Fruit fly (Drosophila melanogaster) whole organism, embryonic: ENCODE data around the gene Unc50.

Experiments
- Ada2b ChIP-seq: fragments of 200-800 bp; sonication (Bioruptor generic); IDR thresholded peaks from 2 replicates; pipeline ENCODE4 v1.3.6; 2022; ENCODE audit warnings: missing biosample characterization, missing genetic modification characterization
- Adf1 ChIP-seq: fragments of 200-800 bp; sonication (Bioruptor generic); IDR thresholded peaks from 2 replicates; pipeline ENCODE4 v1.3.6; 2022; ENCODE audit warnings: missing biosample characterization, missing genetic modification characterization
- Bgb ChIP-seq: fragments of 200-800 bp; sonication (Bioruptor generic); IDR thresholded peaks from 2 replicates; pipeline ENCODE4 v1.3.6; 2022; ENCODE audit warnings: missing biosample characterization, missing genetic modification characterization; ENCODE audit not compliant: partially characterized antibody
- CG1024 ChIP-seq: fragments of 200-800 bp; sonication (Bioruptor generic); IDR thresholded peaks from 2 replicates; pipeline ENCODE4 v1.3.6; 2022; ENCODE audit warnings: missing biosample characterization, missing genetic modification characterization
- CG10431 ChIP-seq: fragments of 200-800 bp; sonication (Bioruptor generic); optimal IDR thresholded peaks from 3 replicates; lab custom pipeline; 2018; ENCODE audit warnings: missing biosample characterization, mild to moderate bottlenecking, missing genetic modification characterization
- CG11093 ChIP-seq: fragments of 200-800 bp; sonication (Bioruptor generic); IDR thresholded peaks from 3 replicates; pipeline ENCODE4 v1.3.6; 2022; ENCODE audit warnings: missing biosample characterization, missing genetic modification characterization
- CG11560 ChIP-seq: fragments of 200-800 bp; sonication (Bioruptor generic); IDR thresholded peaks from 3 replicates; pipeline ENCODE4 v1.3.6; 2022; ENCODE audit warnings: missing biosample characterization, missing genetic modification characterization
- CG14710 ChIP-seq: fragments of 200-800 bp; sonication (Bioruptor generic); optimal IDR thresholded peaks from 3 replicates; lab custom pipeline; 2019; ENCODE audit warnings: missing biosample characterization, mild to moderate bottlenecking, missing genetic modification characterization, moderate library complexity
- CG2129 ChIP-seq: fragments of 200-800 bp; sonication (Bioruptor generic); IDR thresholded peaks from 2 replicates; pipeline ENCODE4 v1.3.6; 2022; ENCODE audit warnings: missing biosample characterization, missing genetic modification characterization; ENCODE audit not compliant: partially characterized antibody
- CG3407 ChIP-seq: fragments of 200-800 bp; sonication (Bioruptor generic); optimal IDR thresholded peaks from 2 replicates; lab custom pipeline; 2018; ENCODE audit warnings: missing biosample characterization, mild to moderate bottlenecking, missing genetic modification characterization
- CG34224 ChIP-seq: fragments of 200-800 bp; sonication (Bioruptor generic); IDR thresholded peaks from 3 replicates; pipeline ENCODE4 v1.3.6; 2022; ENCODE audit warnings: missing biosample characterization, missing genetic modification characterization; ENCODE audit not compliant: partially characterized antibody
- CG3995 ChIP-seq: fragments of 200-800 bp; sonication (Bioruptor generic); optimal IDR thresholded peaks from 3 replicates; lab custom pipeline; 2016; ENCODE audit warnings: missing biosample characterization, missing genetic modification characterization
- CG4854 ChIP-seq: fragments of 200-800 bp; sonication (Bioruptor generic); optimal IDR thresholded peaks from 2 replicates; lab custom pipeline; 2016; ENCODE audit warnings: missing biosample characterization, missing genetic modification characterization, inconsistent platforms
- CG6654 ChIP-seq: fragments of 200-800 bp; sonication (Bioruptor generic); optimal IDR thresholded peaks from 2 replicates; lab custom pipeline; 2017; ENCODE audit warnings: missing biosample characterization, mild to moderate bottlenecking, missing genetic modification characterization
- CG6854 ChIP-seq: fragments of 200-800 bp; sonication (Bioruptor generic); optimal IDR thresholded peaks from 3 replicates; lab custom pipeline; 2017; ENCODE audit warnings: missing biosample characterization, mild to moderate bottlenecking, missing genetic modification characterization
- CG7963 ChIP-seq: fragments of 200-800 bp; sonication (Bioruptor generic); IDR thresholded peaks from 3 replicates; pipeline ENCODE4 v1.3.6; 2022; ENCODE audit warnings: missing biosample characterization, missing genetic modification characterization; ENCODE audit not compliant: partially characterized antibody
- CG7987 ChIP-seq: fragments of 200-800 bp; sonication (Bioruptor generic); optimal IDR thresholded peaks from 2 replicates; lab custom pipeline; 2018; ENCODE audit warnings: missing biosample characterization, mild to moderate bottlenecking, missing genetic modification characterization, moderate library complexity
- CG9215 ChIP-seq: fragments of 200-800 bp; sonication (Bioruptor generic); IDR thresholded peaks from 2 replicates; pipeline ENCODE4 v1.3.6; 2022; ENCODE audit warnings: missing biosample characterization, missing genetic modification characterization
- Dbx ChIP-seq: fragments of 200-800 bp; sonication (Bioruptor generic); IDR thresholded peaks from 3 replicates; pipeline ENCODE4 v1.3.6; 2022; ENCODE audit warnings: missing biosample characterization, missing genetic modification characterization
- Dp ChIP-seq: fragments of 200-800 bp; sonication (Bioruptor generic); optimal IDR thresholded peaks from 2 replicates; lab custom pipeline; 2018; ENCODE audit warnings: missing biosample characterization, mild to moderate bottlenecking, missing genetic modification characterization, moderate library complexity
- Ets65A ChIP-seq: fragments of 200-800 bp; sonication (Bioruptor generic); peaks from one replicate; lab custom pipeline; 2016; ENCODE audit warnings: missing biosample characterization, missing genetic modification characterization
- H2.0 ChIP-seq: fragments of 200-800 bp; sonication (Bioruptor generic); IDR thresholded peaks from 2 replicates; pipeline ENCODE4 v1.3.6; 2022; ENCODE audit warnings: missing biosample characterization, missing genetic modification characterization
- Hey ChIP-seq: fragments of 200-800 bp; sonication (Bioruptor generic); optimal IDR thresholded peaks from 3 replicates; lab custom pipeline; 2018; ENCODE audit warnings: missing biosample characterization, mild to moderate bottlenecking, missing genetic modification characterization
- Hmx ChIP-seq: fragments of 200-800 bp; sonication (Bioruptor generic); optimal IDR thresholded peaks from 2 replicates; lab custom pipeline; 2016; ENCODE audit warnings: missing biosample characterization, missing genetic modification characterization
- Jarid2 ChIP-seq: fragments of 200-800 bp; sonication (Bioruptor generic); optimal IDR thresholded peaks from 3 replicates; lab custom pipeline; 2017; ENCODE audit warnings: mild to moderate bottlenecking, missing biosample characterization, missing genetic modification reagents, missing genetic modification characterization
- Mad ChIP-seq: fragments of 200-800 bp; sonication (Bioruptor generic); optimal IDR thresholded peaks from 2 replicates; lab custom pipeline; 2016; ENCODE audit warnings: missing biosample characterization, missing genetic modification characterization
- Med ChIP-seq: fragments of 200-800 bp; sonication (Bioruptor generic); peaks from one replicate; lab custom pipeline; 2016; ENCODE audit warnings: missing biosample characterization, missing genetic modification characterization, mild to moderate bottlenecking, inconsistent platforms, moderate library complexity
- Mrtf ChIP-seq: fragments of 200-800 bp; sonication (Bioruptor generic); IDR thresholded peaks from 3 replicates; pipeline ENCODE4 v1.3.6; 2022; ENCODE audit warnings: missing biosample characterization, missing genetic modification characterization
- Ravus ChIP-seq: fragments of 200-800 bp; sonication (Bioruptor generic); IDR thresholded peaks from 2 replicates; pipeline ENCODE4 v1.3.6; 2022; ENCODE audit warnings: missing biosample characterization, missing genetic modification characterization
- Sin3A ChIP-seq: fragments of >200 bp; optimal IDR thresholded peaks from 2 replicates; lab custom pipeline; 2018
- ara ChIP-seq: fragments of 200-800 bp; sonication (Bioruptor generic); IDR thresholded peaks from 2 replicates; pipeline ENCODE4 v1.3.6; 2022; ENCODE audit warnings: missing biosample characterization, missing genetic modification characterization
- cad ChIP-seq: fragments of >200 bp; optimal IDR thresholded peaks from 2 replicates; lab custom pipeline; 2017; ENCODE audit warnings: missing biosample characterization, missing genetic modification characterization
- cas ChIP-seq: fragments of 200-800 bp; sonication (Bioruptor generic); IDR thresholded peaks from 2 replicates; pipeline ENCODE4 v1.3.6; 2022; ENCODE audit warnings: missing biosample characterization, missing genetic modification characterization
- chm ChIP-seq: fragments of 200-800 bp; sonication (Bioruptor generic); IDR thresholded peaks from 2 replicates; pipeline ENCODE4 v1.3.6; 2022; ENCODE audit warnings: missing biosample characterization, missing genetic modification characterization
- cwo ChIP-seq: fragments of 200-800 bp; sonication (Bioruptor generic); optimal IDR thresholded peaks from 3 replicates; lab custom pipeline; 2017; ENCODE audit warnings: missing biosample characterization, missing genetic modification characterization, mild to moderate bottlenecking, moderate library complexity, missing genetic modification reagents
- dati ChIP-seq: fragments of 200-800 bp; sonication (Bioruptor generic); IDR thresholded peaks from 2 replicates; pipeline ENCODE4 v1.3.6; 2022; ENCODE audit warnings: missing biosample characterization, missing genetic modification characterization
- ewg ChIP-seq: fragments of 200-800 bp; sonication (Bioruptor generic); optimal IDR thresholded peaks from 3 replicates; lab custom pipeline; 2017; ENCODE audit warnings: mild to moderate bottlenecking, missing biosample characterization, missing genetic modification reagents, missing genetic modification characterization
- gro ChIP-seq: fragments of 200-800 bp; sonication (Bioruptor generic); optimal IDR thresholded peaks from 2 replicates; lab custom pipeline; 2016; ENCODE audit warnings: missing biosample characterization, missing genetic modification characterization
- gsb-n ChIP-seq: fragments of 200-800 bp; sonication (Bioruptor generic); optimal IDR thresholded peaks from 3 replicates; lab custom pipeline; 2018; ENCODE audit warnings: missing biosample characterization, mild to moderate bottlenecking, missing genetic modification characterization
- h ChIP-seq: fragments of >200 bp; optimal IDR thresholded peaks from 2 replicates; lab custom pipeline; 2017
- jumu ChIP-seq: fragments of 200-800 bp; sonication (Bioruptor generic); optimal IDR thresholded peaks from 3 replicates; lab custom pipeline; 2016; ENCODE audit warnings: missing biosample characterization, missing genetic modification characterization
- nom ChIP-seq: fragments of 200-800 bp; sonication (Bioruptor generic); optimal IDR thresholded peaks from 2 replicates; lab custom pipeline; 2017; ENCODE audit warnings: missing biosample characterization, missing genetic modification characterization, mild to moderate bottlenecking, moderate library complexity, missing genetic modification reagents
- oc ChIP-seq: fragments of 200-800 bp; sonication (Bioruptor generic); optimal IDR thresholded peaks from 2 replicates; lab custom pipeline; 2018; ENCODE audit warnings: missing biosample characterization, mild to moderate bottlenecking, missing genetic modification characterization, moderate library complexity
- ranshi ChIP-seq: fragments of 200-800 bp; sonication (Bioruptor generic); IDR thresholded peaks from 2 replicates; pipeline ENCODE4 v1.3.6; 2022; ENCODE audit warnings: missing biosample characterization, missing genetic modification characterization
- schlank ChIP-seq: fragments of 200-800 bp; sonication (Bioruptor generic); optimal IDR thresholded peaks from 2 replicates; lab custom pipeline; 2018; ENCODE audit warnings: missing biosample characterization, mild to moderate bottlenecking, missing genetic modification characterization
- scrt ChIP-seq: fragments of 200-800 bp; sonication (Bioruptor generic); optimal IDR thresholded peaks from 2 replicates; lab custom pipeline; 2018; ENCODE audit warnings: missing biosample characterization, mild to moderate bottlenecking, missing genetic modification characterization, moderate library complexity
- slbo ChIP-seq: fragments of 200-800 bp; sonication (Bioruptor generic); IDR thresholded peaks from 2 replicates; pipeline ENCODE4 v1.3.6; 2022; ENCODE audit warnings: missing biosample characterization, missing genetic modification characterization
- so ChIP-seq: fragments of 200-800 bp; sonication (Bioruptor generic); IDR thresholded peaks from 3 replicates; pipeline ENCODE4 v1.3.6; 2022; ENCODE audit warnings: missing biosample characterization, missing genetic modification characterization
- ssp ChIP-seq: fragments of 200-800 bp; sonication (Bioruptor generic); IDR thresholded peaks from 2 replicates; pipeline ENCODE4 v1.3.6; 2022; ENCODE audit warnings: missing biosample characterization, missing genetic modification characterization
- trh ChIP-seq: fragments of 200-800 bp; sonication (Bioruptor generic); optimal IDR thresholded peaks from 2 replicates; lab custom pipeline; 2016; ENCODE audit warnings: missing biosample characterization, missing genetic modification characterization
- tup ChIP-seq: fragments of 200-800 bp; sonication (Bioruptor generic); optimal IDR thresholded peaks from 2 replicates; lab custom pipeline; 2016; ENCODE audit warnings: missing biosample characterization, mild to moderate bottlenecking, missing genetic modification characterization, moderate library complexity
- tx ChIP-seq: fragments of 200-800 bp; sonication (Bioruptor generic); optimal IDR thresholded peaks from 2 replicates; lab custom pipeline; 2016; ENCODE audit warnings: missing biosample characterization, missing genetic modification characterization

Unc50 gene

DNA sequence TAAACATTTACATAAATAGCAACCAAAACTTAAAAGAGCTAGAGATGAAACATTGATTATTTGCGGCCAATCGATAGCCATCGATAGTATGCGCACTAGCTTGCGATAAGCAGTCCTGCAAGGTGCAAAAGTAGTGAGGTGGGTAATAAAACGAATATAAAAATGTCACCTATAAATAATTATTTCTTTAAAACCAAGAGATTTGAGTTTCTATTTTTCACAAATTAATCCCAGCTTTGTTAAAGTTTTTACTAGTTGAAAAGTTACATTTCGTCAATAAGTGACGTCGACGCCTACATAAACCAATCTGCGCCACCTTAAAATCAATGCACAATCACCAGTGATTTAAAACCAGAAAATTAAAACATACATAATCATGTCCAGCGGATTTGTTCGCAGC, 25.7 kb downstream of the Unc50 start, which contains the start of the genes Mkk4 and SLIRP2 (continued):
- TF ChIP-seq CG1024 (GFP tag; lab: Robert Waterston, UW), result peak; percentile 96
- peak; percentile 99 for TF ChIP-seq Dbx
- TF ChIP-seq Sin3A (lab: Kevin White, UChicago), result peak; percentile 86
- peak; percentile 99 for TF ChIP-seq H2.0 (GFP tag; lab: Robert Waterston, UW)
- peak; percentile 99 for TF ChIP-seq ranshi
- peak; percentile 94 for TF ChIP-seq ssp (GFP tag; lab: Robert Waterston, UW)
- TF ChIP-seq Hmx (GFP tag; lab: Kevin White, UChicago), result peak; percentile 98
- no peak for TF ChIP-seq cad (GFP tag; lab: Kevin White, UChicago)
- peak; percentile 99 for TF ChIP-seq jumu (GFP tag; lab: Kevin White, UChicago)
- TF ChIP-seq Dp (GFP tag; lab: Kevin White, UChicago), result peak; percentile 48
- peak; percentile 95 for TF ChIP-seq cwo (GFP tag; lab: Kevin White, UChicago)
- peak; percentile 92 for TF ChIP-seq Hey (tag; lab: Kevin White, UChicago)
- peak; percentile 98 for TF ChIP-seq gsb-n (tag; lab: Kevin White, UChicago)
- peak; percentile 98 for TF ChIP-seq ara (GFP tag; lab: Robert Waterston, UW)
- peak; percentile 92 for TF ChIP-seq CG6654 (GFP tag; lab: Kevin White, UChicago)
- peak; percentile 97 for TF ChIP-seq cas (GFP tag; lab: Robert Waterston, UW)
- TF ChIP-seq Ada2b (GFP tag; lab: Robert Waterston, UW), result peak; percentile 99
- peak; percentile 94 for TF ChIP-seq CG11560 (tag; lab: Robert Waterston, UW)
- TF ChIP-seq CG11093 (GFP tag; lab: Robert Waterston, UW), result peak; percentile 98
- peak; percentile 100 for TF ChIP-seq Med (GFP tag; lab: Kevin White, UChicago)
- peak; percentile 89 for TF ChIP-seq CG3995 (GFP tag; lab: Kevin White, UChicago)
- peak; percentile 98 for TF ChIP-seq CG9215
- peak; percentile 98 for TF ChIP-seq ewg (GFP tag; lab: Kevin White, UChicago)
- TF ChIP-seq schlank (tag; lab: Kevin White, UChicago), result peak; percentile 95
- peak; percentile 99 for TF ChIP-seq tx (GFP tag; lab: Kevin White, UChicago)
- TF ChIP-seq CG2129 (GFP tag; lab: Robert Waterston, UW), result peak; percentile 77
- TF ChIP-seq Mrtf, result peak; percentile 99
- TF ChIP-seq CG34224 (GFP tag; lab: Robert Waterston, UW), result peak; percentile 74
- TF ChIP-seq CG6854 (GFP tag; lab: Kevin White, UChicago), result peak; percentile 97
- peak; percentile 96 for TF ChIP-seq CG10431 (GFP tag; lab: Kevin White, UChicago)
- peak; percentile 95 for TF ChIP-seq scrt (GFP tag; lab: Kevin White, UChicago)
- TF ChIP-seq slbo (GFP tag; lab: Robert Waterston, UW), result peak; percentile 99
- TF ChIP-seq Jarid2 (GFP tag; lab: Kevin White, UChicago), result peak; percentile 91
- peak; percentile 98 for TF ChIP-seq dati (GFP tag; lab: Robert Waterston, UW)
- peak; percentile 100 for TF ChIP-seq Ets65A (GFP tag; lab: Kevin White, UChicago)
- peak; percentile 99 for TF ChIP-seq so (GFP tag; lab: Robert Waterston, UW)
- peak; percentile 99 for TF ChIP-seq gro
- no peak for TF ChIP-seq h (lab: Kevin White, UChicago)
- TF ChIP-seq oc (tag; lab: Kevin White, UChicago), result peak; percentile 99
- peak; percentile 98 for TF ChIP-seq CG14710 (tag; lab: Kevin White, UChicago)
- TF ChIP-seq Adf1 (GFP tag; lab: Robert Waterston, UW), result peak; percentile 89
- peak; percentile 96 for TF ChIP-seq nom
- peak; percentile 98 for TF ChIP-seq tup (GFP tag; lab: Kevin White, UChicago)
- peak; percentile 82 for TF ChIP-seq CG7963 (GFP tag; lab: Robert Waterston, UW)
- peak; percentile 97 for TF ChIP-seq Ravus (GFP tag; lab: Robert Waterston, UW)
- TF ChIP-seq CG3407 (GFP tag; lab: Kevin White, UChicago), result peak; percentile 98
- peak; percentile 97 for TF ChIP-seq CG7987 (GFP tag; lab: Kevin White, UChicago)
- TF ChIP-seq CG4854 (GFP tag; lab: Kevin White, UChicago), result peak; percentile 98
- TF ChIP-seq Bgb (GFP tag; lab: Robert Waterston, UW), result peak; percentile 86
- TF ChIP-seq trh (GFP tag; lab: Kevin White, UChicago), result peak; percentile 98
- TF ChIP-seq Mad, result peak; percentile 99
- TF ChIP-seq chm, result peak; percentile 99
